Fruit fly (Drosophila melanogaster) whole organism, embryonic: ENCODE results near the gene CG43367.
A peak's percentile ranks its signal among the peaks of the same experiment; 100 is the strongest.

Experiments
- BEAF-32 ChIP-seq: fragments of 200-800 bp; sonication (Bioruptor generic); optimal IDR thresholded peaks from 3 replicates; lab custom pipeline; 2017; ENCODE audit warnings: missing biosample characterization, missing genetic modification characterization, mild to moderate bottlenecking, moderate library complexity, missing genetic modification reagents
- CG10274 ChIP-seq: fragments of 200-800 bp; sonication (Bioruptor generic); optimal IDR thresholded peaks from 3 replicates; lab custom pipeline; 2017; ENCODE audit warnings: missing biosample characterization, mild to moderate bottlenecking, missing genetic modification characterization
- CG15514 ChIP-seq: fragments of 200-800 bp; sonication (Bioruptor generic); optimal IDR thresholded peaks from 3 replicates; lab custom pipeline; 2017; ENCODE audit warnings: missing biosample characterization, missing genetic modification characterization, mild to moderate bottlenecking, moderate library complexity, missing genetic modification reagents
- CG16815 ChIP-seq: fragments of 200-800 bp; sonication (Bioruptor generic); optimal IDR thresholded peaks from 3 replicates; lab custom pipeline; 2017; ENCODE audit warnings: missing biosample characterization, mild to moderate bottlenecking, missing genetic modification characterization
- CG18011 ChIP-seq: fragments of 200-800 bp; sonication (Bioruptor generic); optimal IDR thresholded peaks from 2 replicates; lab custom pipeline; 2017; ENCODE audit warnings: missing biosample characterization, missing genetic modification characterization, mild to moderate bottlenecking, moderate library complexity, missing genotype
- CG18599 ChIP-seq: fragments of 200-800 bp; sonication (Bioruptor generic); optimal IDR thresholded peaks from 3 replicates; lab custom pipeline; 2017; ENCODE audit warnings: missing biosample characterization, missing genetic modification characterization, mild to moderate bottlenecking, moderate library complexity, missing genetic modification reagents
- CG30020 ChIP-seq: fragments of 200-800 bp; optimal IDR thresholded peaks from 2 replicates; lab custom pipeline; 2019; ENCODE audit warnings: missing biosample characterization, mild to moderate bottlenecking, missing genetic modification characterization, moderate library complexity
- CG31365 ChIP-seq: fragments of 200-800 bp; sonication (Bioruptor generic); optimal IDR thresholded peaks from 2 replicates; lab custom pipeline; 2018; ENCODE audit warnings: missing biosample characterization, mild to moderate bottlenecking, missing genetic modification characterization
- CG31388 ChIP-seq: fragments of 200-800 bp; sonication (Bioruptor generic); optimal IDR thresholded peaks from 2 replicates; lab custom pipeline; 2016; ENCODE audit warnings: missing biosample characterization, missing genetic modification characterization
- CG34376 ChIP-seq: fragments of 200-800 bp; sonication (Bioruptor generic); optimal IDR thresholded peaks from 2 replicates; lab custom pipeline; 2018; ENCODE audit warnings: missing biosample characterization, mild to moderate bottlenecking, missing genetic modification characterization
- CG7786 ChIP-seq: fragments of 200-800 bp; sonication (Bioruptor generic); optimal IDR thresholded peaks from 2 replicates; lab custom pipeline; 2016; ENCODE audit warnings: missing biosample characterization, missing genetic modification characterization
- D ChIP-seq, 2 experiments: fragments of 200-800 bp in 1 of 2; fragments of >200 bp in 1 of 2; sonication (Bioruptor generic) in 1 of 2; optimal IDR thresholded peaks; 2 replicates in 1 of 2; 3 replicates in 1 of 2; lab custom pipeline; 2017; ENCODE audit warnings: mild to moderate bottlenecking in 1 of 2, missing biosample characterization in 1 of 2, missing genetic modification characterization in 1 of 2, missing genetic modification reagents in 1 of 2
- Dek ChIP-seq: fragments of 200-800 bp; sonication (Bioruptor generic); optimal IDR thresholded peaks from 3 replicates; lab custom pipeline; 2019; ENCODE audit warnings: missing biosample characterization, mild to moderate bottlenecking, missing genetic modification characterization, moderate library complexity
- E2f2 ChIP-seq: fragments of 200-800 bp; sonication (Bioruptor generic); IDR thresholded peaks from 2 replicates; pipeline ENCODE4 v1.3.6; 2022; ENCODE audit warnings: missing biosample characterization, missing genetic modification characterization
- Gsc ChIP-seq: fragments of 200-800 bp; sonication (Bioruptor generic); IDR thresholded peaks from 2 replicates; pipeline ENCODE4 v1.3.6; 2022; ENCODE audit warnings: missing biosample characterization, missing genetic modification characterization
- H15 ChIP-seq: fragments of 200-800 bp; sonication (Bioruptor generic); IDR thresholded peaks from 3 replicates; pipeline ENCODE4 v1.3.6; 2022; ENCODE audit warnings: missing biosample characterization, missing genetic modification characterization
- H2.0 ChIP-seq: fragments of 200-800 bp; sonication (Bioruptor generic); IDR thresholded peaks from 2 replicates; pipeline ENCODE4 v1.3.6; 2022; ENCODE audit warnings: missing biosample characterization, missing genetic modification characterization
- Hand ChIP-seq: fragments of 200-800 bp; sonication (Bioruptor generic); optimal IDR thresholded peaks from 2 replicates; lab custom pipeline; 2017; ENCODE audit warnings: mild to moderate bottlenecking, missing biosample characterization, missing genetic modification reagents, missing genetic modification characterization
- Hmx ChIP-seq: fragments of 200-800 bp; sonication (Bioruptor generic); optimal IDR thresholded peaks from 2 replicates; lab custom pipeline; 2016; ENCODE audit warnings: missing biosample characterization, missing genetic modification characterization
- NC2β ChIP-seq: fragments of 200-800 bp; sonication (Bioruptor generic); optimal IDR thresholded peaks from 2 replicates; lab custom pipeline; 2016; ENCODE audit warnings: missing biosample characterization, missing genetic modification characterization
- NK7.1 ChIP-seq: fragments of 200-800 bp; sonication (Bioruptor generic); optimal IDR thresholded peaks from 3 replicates; lab custom pipeline; 2016; ENCODE audit warnings: missing biosample characterization, missing genetic modification characterization
- Oli ChIP-seq: fragments of 200-800 bp; sonication (Bioruptor generic); optimal IDR thresholded peaks from 2 replicates; lab custom pipeline; 2018; ENCODE audit warnings: missing biosample characterization, mild to moderate bottlenecking, missing genetic modification characterization, moderate library complexity
- Rx ChIP-seq: fragments of 200-800 bp; sonication (Bioruptor generic); IDR thresholded peaks from 2 replicates; pipeline ENCODE4 v1.3.6; 2022; ENCODE audit warnings: missing biosample characterization, missing genetic modification characterization
- YL-1 ChIP-seq: fragments of 200-800 bp; sonication (Bioruptor generic); optimal IDR thresholded peaks from 3 replicates; lab custom pipeline; 2017; ENCODE audit warnings: missing biosample characterization, mild to moderate bottlenecking, missing genetic modification characterization
- ap ChIP-seq: fragments of 200-800 bp; sonication (Bioruptor generic); IDR thresholded peaks from 2 replicates; pipeline ENCODE4 v1.3.6; 2022; ENCODE audit warnings: missing biosample characterization, missing genetic modification characterization
- ara ChIP-seq: fragments of 200-800 bp; sonication (Bioruptor generic); IDR thresholded peaks from 2 replicates; pipeline ENCODE4 v1.3.6; 2022; ENCODE audit warnings: missing biosample characterization, missing genetic modification characterization
- az2 ChIP-seq: fragments of 200-800 bp; sonication (Bioruptor generic); optimal IDR thresholded peaks from 3 replicates; lab custom pipeline; 2016; ENCODE audit warnings: missing biosample characterization, missing genetic modification characterization
- bowl ChIP-seq: fragments of 200-800 bp; sonication (Bioruptor generic); IDR thresholded peaks from 2 replicates; pipeline ENCODE4 v1.3.6; 2022; ENCODE audit warnings: missing biosample characterization, missing genetic modification characterization
- chif ChIP-seq, 2 experiments: fragments of 200-800 bp; sonication (Bioruptor generic); optimal IDR thresholded peaks; 3 replicates each; lab custom pipeline; 2016; ENCODE audit warnings: missing biosample characterization in 2 of 2, missing genetic modification characterization in 2 of 2
- chn ChIP-seq: fragments of 200-800 bp; sonication (Bioruptor generic); optimal IDR thresholded peaks from 2 replicates; lab custom pipeline; 2016; ENCODE audit warnings: missing biosample characterization, missing genetic modification characterization
- corto ChIP-seq: fragments of 200-800 bp; sonication (Bioruptor generic); optimal IDR thresholded peaks from 2 replicates; lab custom pipeline; 2016; ENCODE audit warnings: missing biosample characterization, mild to moderate bottlenecking, missing genetic modification characterization, moderate library complexity
- crol ChIP-seq: fragments of 200-800 bp; sonication (Bioruptor generic); IDR thresholded peaks from 2 replicates; pipeline ENCODE4 v1.3.6; 2022; ENCODE audit warnings: missing biosample characterization, missing genetic modification characterization
- cwo ChIP-seq: fragments of 200-800 bp; sonication (Bioruptor generic); optimal IDR thresholded peaks from 3 replicates; lab custom pipeline; 2017; ENCODE audit warnings: missing biosample characterization, missing genetic modification characterization, mild to moderate bottlenecking, moderate library complexity, missing genetic modification reagents
- dan ChIP-seq: fragments of 200-800 bp; sonication (Bioruptor generic); IDR thresholded peaks from 2 replicates; pipeline ENCODE4 v1.3.6; 2022; ENCODE audit warnings: missing biosample characterization, missing genetic modification characterization
- fd96Cb ChIP-seq: fragments of 200-800 bp; sonication (Bioruptor generic); optimal IDR thresholded peaks from 2 replicates; lab custom pipeline; 2018; ENCODE audit warnings: missing biosample characterization, mild to moderate bottlenecking, missing genetic modification characterization, moderate library complexity
- ftz-f1 ChIP-seq: fragments of 200-800 bp; sonication (Bioruptor generic); optimal IDR thresholded peaks from 2 replicates; lab custom pipeline; 2016; ENCODE audit warnings: missing biosample characterization, missing genetic modification characterization
- gsb ChIP-seq: fragments of 200-800 bp; sonication (Bioruptor generic); IDR thresholded peaks from 2 replicates; pipeline ENCODE4 v1.3.6; 2022; ENCODE audit warnings: missing biosample characterization, missing genetic modification characterization
- h ChIP-seq: fragments of >200 bp; optimal IDR thresholded peaks from 2 replicates; lab custom pipeline; 2017
- ham ChIP-seq: fragments of 200-800 bp; sonication (Bioruptor generic); IDR thresholded peaks from 2 replicates; pipeline ENCODE4 v1.3.6; 2022; ENCODE audit warnings: missing biosample characterization, missing genetic modification characterization
- hkb ChIP-seq, 2 experiments: fragments of 200-800 bp in 1 of 2; fragments of >200 bp in 1 of 2; sonication (Bioruptor generic) in 1 of 2; IDR thresholded peaks in 1 of 2; optimal IDR thresholded peaks in 1 of 2; 2 replicates each; pipeline versions ENCODE4 v1.3.6 to Lab custom; 2017 to 2022; ENCODE audit warnings: missing biosample characterization in 1 of 2, missing genetic modification characterization in 1 of 2
- ken ChIP-seq: fragments of 200-800 bp; sonication (Bioruptor generic); IDR thresholded peaks from 3 replicates; pipeline ENCODE4 v1.3.6; 2022; ENCODE audit warnings: missing biosample characterization, missing genetic modification characterization
- pan ChIP-seq, 4 experiments: fragments of >200 bp in 3 of 4; fragments of 200-800 bp in 1 of 4; sonication (Bioruptor generic) in 1 of 4; optimal IDR thresholded peaks in 3 of 4; IDR thresholded peaks in 1 of 4; 2 replicates each; pipeline versions ENCODE4 v1.3.6 to Lab custom; 2017 to 2022; ENCODE audit warnings: missing biosample characterization in 2 of 4, missing genetic modification characterization in 2 of 4, mixed read lengths in 1 of 4
- pum ChIP-seq: fragments of 200-800 bp; sonication (Bioruptor generic); optimal IDR thresholded peaks from 2 replicates; lab custom pipeline; 2016; ENCODE audit warnings: missing biosample characterization, missing genetic modification characterization
- pzg ChIP-seq: fragments of 200-800 bp; sonication (Bioruptor generic); optimal IDR thresholded peaks from 3 replicates; lab custom pipeline; 2018; ENCODE audit warnings: missing biosample characterization, mild to moderate bottlenecking, missing genetic modification characterization, moderate library complexity
- schlank ChIP-seq: fragments of 200-800 bp; sonication (Bioruptor generic); optimal IDR thresholded peaks from 2 replicates; lab custom pipeline; 2018; ENCODE audit warnings: missing biosample characterization, mild to moderate bottlenecking, missing genetic modification characterization
- sob ChIP-seq: fragments of 200-800 bp; sonication (Bioruptor generic); IDR thresholded peaks from 2 replicates; pipeline ENCODE4 v1.3.6; 2022; ENCODE audit warnings: missing biosample characterization, missing genetic modification characterization
- trh ChIP-seq: fragments of 200-800 bp; sonication (Bioruptor generic); optimal IDR thresholded peaks from 2 replicates; lab custom pipeline; 2016; ENCODE audit warnings: missing biosample characterization, missing genetic modification characterization
- twi ChIP-seq: fragments of 200-800 bp; optimal IDR thresholded peaks from 2 replicates; lab custom pipeline; 2019; ENCODE audit warnings: missing biosample characterization, mild to moderate bottlenecking, missing genetic modification characterization, moderate library complexity
- unc-4 ChIP-seq: fragments of 200-800 bp; sonication (Bioruptor generic); IDR thresholded peaks from 2 replicates; pipeline ENCODE4 v1.3.6; 2022; ENCODE audit warnings: missing biosample characterization, missing genetic modification characterization; ENCODE audit not compliant: partially characterized antibody

Gene CG43367

DNA sequence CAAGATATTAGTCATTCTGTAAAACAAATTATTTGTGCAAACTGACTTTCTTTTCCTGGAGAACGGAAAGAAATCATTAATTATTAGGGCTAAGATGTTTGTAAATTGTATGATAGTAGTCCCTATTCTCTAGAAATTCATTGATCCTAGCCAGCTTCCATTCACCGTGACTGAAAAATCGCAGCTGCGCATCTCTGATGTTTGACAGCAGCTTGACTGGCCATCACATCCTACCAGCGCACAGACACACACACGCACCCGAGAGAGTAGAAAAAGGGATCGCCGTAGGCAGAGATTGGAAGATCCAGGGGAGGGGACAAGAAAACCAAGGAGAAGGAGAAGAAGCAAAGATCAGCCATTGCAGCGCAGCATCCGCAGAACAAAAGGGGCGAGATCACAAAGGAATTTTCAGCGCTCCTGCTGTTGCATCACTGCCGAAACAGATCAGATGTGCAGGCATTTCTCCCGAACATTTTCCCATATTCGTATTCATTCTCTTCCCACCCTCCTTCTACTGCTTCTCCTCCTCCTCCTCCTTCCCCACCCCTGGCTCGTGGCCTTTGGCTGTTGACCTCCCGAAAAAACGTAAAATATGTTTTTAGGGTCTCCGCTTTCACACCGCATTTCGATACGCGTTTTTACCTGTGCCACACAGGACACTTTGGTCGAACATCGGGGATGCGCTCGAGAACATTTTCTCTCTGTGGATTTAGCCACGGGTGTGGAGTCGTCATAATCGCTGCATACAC lies 59.2 kb downstream of the CG43367 start (continued):
- no peak for TF ChIP-seq NC2β
- no peak for TF ChIP-seq gsb
- no peak for TF ChIP-seq ap (GFP tag; lab: Robert Waterston, UW)
- TF ChIP-seq CG18011 (GFP tag; lab: Kevin White, UChicago), result no peak
- no peak for TF ChIP-seq chif (GFP tag; optimal IDR thresholded peaks at IDR 0.05; lab: Kevin White, UChicago)
- no peak for TF ChIP-seq chn (GFP tag; lab: Kevin White, UChicago)
- TF ChIP-seq cwo (GFP tag; lab: Kevin White, UChicago), result no peak
- TF ChIP-seq CG34376 (GFP tag; lab: Kevin White, UChicago), result no peak
- no peak for TF ChIP-seq hkb (optimal IDR thresholded peaks at IDR 0.05; lab: Kevin White, UChicago)
- TF ChIP-seq hkb (GFP tag; IDR thresholded peaks at IDR 0.05; lab: Robert Waterston, UW), result no peak
- no peak for TF ChIP-seq E2f2 (GFP tag; lab: Robert Waterston, UW)
- no peak for TF ChIP-seq CG31365 (tag; lab: Kevin White, UChicago)
- TF ChIP-seq pan (optimal IDR thresholded peaks at IDR 0.05; lab: Kevin White, UChicago), result no peak
- no peak for TF ChIP-seq pan (GFP tag; optimal IDR thresholded peaks at IDR 0.05 in 1 of 2, IDR thresholded peaks at IDR 0.05 in 1 of 2)
- no peak for TF ChIP-seq h (lab: Kevin White, UChicago)
- no peak for TF ChIP-seq CG31388 (GFP tag; lab: Kevin White, UChicago)
- no peak for TF ChIP-seq Rx
- TF ChIP-seq ftz-f1 (GFP tag; lab: Kevin White, UChicago), result peak; percentile 6
- TF ChIP-seq pzg (GFP tag; lab: Kevin White, UChicago), result no peak
- TF ChIP-seq D (optimal IDR thresholded peaks at IDR 0.05; lab: Kevin White, UChicago), result peak; percentile 98
- TF ChIP-seq D (GFP tag; optimal IDR thresholded peaks at IDR 0.05; lab: Kevin White, UChicago), result no peak
- TF ChIP-seq bowl (GFP tag; lab: Robert Waterston, UW), result no peak
- TF ChIP-seq CG15514 (GFP tag; lab: Kevin White, UChicago), result no peak
- no peak for TF ChIP-seq Hmx
- TF ChIP-seq ken (GFP tag; lab: Robert Waterston, UW), result no peak
- no peak for TF ChIP-seq NK7.1 (GFP tag; lab: Kevin White, UChicago)
- no peak for TF ChIP-seq Hand (GFP tag; lab: Kevin White, UChicago)
- TF ChIP-seq twi, result peak; percentile 23
- TF ChIP-seq CG10274 (GFP tag; lab: Kevin White, UChicago), result no peak
- no peak for TF ChIP-seq BEAF-32 (GFP tag; lab: Kevin White, UChicago)
- TF ChIP-seq H2.0 (GFP tag; lab: Robert Waterston, UW), result no peak
- no peak for TF ChIP-seq az2
- TF ChIP-seq Dek, result no peak
- no peak for TF ChIP-seq sob (GFP tag; lab: Robert Waterston, UW)
- no peak for TF ChIP-seq ham (GFP tag; lab: Robert Waterston, UW)
- TF ChIP-seq unc-4 (GFP tag; lab: Robert Waterston, UW), result no peak
- TF ChIP-seq crol, result peak; percentile 77
- no peak for TF ChIP-seq YL-1
- no peak for TF ChIP-seq corto (GFP tag; lab: Kevin White, UChicago)
- no peak for TF ChIP-seq CG30020
- TF ChIP-seq CG7786, result no peak
- TF ChIP-seq CG18599 (GFP tag; lab: Kevin White, UChicago), result no peak
- TF ChIP-seq schlank (tag; lab: Kevin White, UChicago), result no peak
- no peak for TF ChIP-seq ara (GFP tag; lab: Robert Waterston, UW)
- no peak for TF ChIP-seq fd96Cb (tag; lab: Kevin White, UChicago)
- no peak for TF ChIP-seq CG16815
- no peak for TF ChIP-seq Gsc (GFP tag; lab: Robert Waterston, UW)
- no peak for TF ChIP-seq H15 (GFP tag; lab: Robert Waterston, UW)
- TF ChIP-seq Oli (tag; lab: Kevin White, UChicago), result no peak
- TF ChIP-seq trh (GFP tag; lab: Kevin White, UChicago), result no peak
- TF ChIP-seq pum (GFP tag; lab: Kevin White, UChicago), result no peak
- TF ChIP-seq dan (GFP tag; lab: Robert Waterston, UW), result no peak
